Worm (Caenorhabditis elegans) whole organism, L4 larva: ENCODE results near the gene sre-21.

Source experiments
- D1046.2 ChIP-seq: fragments of 200-800 bp; sonication (Bioruptor generic); IDR thresholded peaks from 2 replicates; pipeline ENCODE4 v1.3.6; 2022; ENCODE audit warnings: missing genetic modification characterization, missing compliant biosample characterization
- F10B5.3 ChIP-seq: sonication (generic microtip); optimal IDR thresholded peaks from 2 replicates; lab custom pipeline; 2016; ENCODE audit warnings: mild to moderate bottlenecking, missing genetic modification characterization, missing compliant biosample characterization
- F26F4.8 ChIP-seq: fragments of 200-800 bp; sonication (Bioruptor generic); conservative IDR thresholded peaks from 2 replicates; pipeline ENCODE4 v1.3.6; 2022; ENCODE audit warnings: missing genetic modification characterization, missing compliant biosample characterization
- F49E8.2 ChIP-seq: sonication (generic microtip); optimal IDR thresholded peaks from 2 replicates; lab custom pipeline; 2016; ENCODE audit warnings: missing compliant biosample characterization, mild to moderate bottlenecking, missing genetic modification characterization, borderline replicate concordance
- R02D3.7 ChIP-seq: fragments of 150-350 bp; sonication (generic microtip); optimal IDR thresholded peaks from 3 replicates; lab custom pipeline; 2014; ENCODE audit warnings: missing biosample characterization, missing genetic modification characterization
- Y48G9A.11 ChIP-seq: fragments of 200-800 bp; sonication (Bioruptor generic); IDR thresholded peaks from 2 replicates; pipeline ENCODE4 v1.3.6; 2022; ENCODE audit warnings: missing genetic modification reagents, missing genetic modification characterization, missing compliant biosample characterization
- ZK546.5 ChIP-seq, 2 experiments: sonication (generic microtip); optimal IDR thresholded peaks; 2 replicates each; lab custom pipeline; 2017; ENCODE audit warnings: missing biosample characterization in 2 of 2, missing genetic modification characterization in 2 of 2
- aha-1 ChIP-seq: fragments of 150-350 bp; peaks from one replicate; lab custom pipeline; 2014; ENCODE audit warnings: missing biosample characterization, missing genetic modification characterization
- aly-2 ChIP-seq: sonication (generic microtip); optimal IDR thresholded peaks from 2 replicates; lab custom pipeline; 2018; ENCODE audit warnings: missing biosample characterization, missing genetic modification characterization
- ama-1 ChIP-seq: fragments of 150-350 bp; optimal IDR thresholded peaks from 2 replicates; lab custom pipeline; 2014; ENCODE audit warnings: inconsistent platforms, mixed read lengths
- attf-4 ChIP-seq: sonication (generic microtip); optimal IDR thresholded peaks from 3 replicates; lab custom pipeline; 2017; ENCODE audit warnings: missing biosample characterization, missing genetic modification characterization
- ceh-20 ChIP-seq: fragments of 200-800 bp; sonication (Bioruptor generic); IDR thresholded peaks from 2 replicates; pipeline ENCODE4 v1.3.6; 2022; ENCODE audit warnings: missing genetic modification reagents, missing genetic modification characterization, missing compliant biosample characterization
- ceh-44 ChIP-seq: fragments of 200-800 bp; sonication (Bioruptor generic); IDR thresholded peaks from 2 replicates; pipeline ENCODE4 v1.3.6; 2022; ENCODE audit warnings: missing genetic modification reagents, missing genetic modification characterization, missing compliant biosample characterization
- ceh-82 ChIP-seq: sonication (generic microtip); optimal IDR thresholded peaks from 2 replicates; lab custom pipeline; 2017; ENCODE audit warnings: missing biosample characterization, missing genetic modification characterization
- cey-2 ChIP-seq: sonication (generic microtip); optimal IDR thresholded peaks from 3 replicates; lab custom pipeline; 2017; ENCODE audit warnings: missing genetic modification characterization, mild to moderate bottlenecking, missing compliant biosample characterization, antibody characterized with exemption, borderline replicate concordance; ENCODE audit not compliant: insufficient read depth
- ctbp-1 ChIP-seq: fragments of 200-800 bp; sonication (Bioruptor generic); IDR thresholded peaks from 2 replicates; pipeline ENCODE4 v1.3.6; 2022; ENCODE audit warnings: missing genetic modification reagents, missing genetic modification characterization, missing compliant biosample characterization
- daf-16 ChIP-seq, 3 experiments: sonication (generic microtip); optimal IDR thresholded peaks; 2 replicates each; lab custom pipeline; 2016 to 2017; ENCODE audit warnings: missing genetic modification characterization in 3 of 3, missing genetic modification reagents in 3 of 3, mild to moderate bottlenecking in 2 of 3, missing compliant biosample characterization in 2 of 3, missing biosample characterization in 1 of 3, moderate library complexity in 1 of 3
- daf-8 ChIP-seq: fragments of 200-800 bp; sonication (Bioruptor generic); IDR thresholded peaks from 2 replicates; pipeline ENCODE4 v1.3.6; 2022; ENCODE audit warnings: missing genetic modification characterization, missing compliant biosample characterization
- dpl-1 ChIP-seq: fragments of 150-350 bp; optimal IDR thresholded peaks from 2 replicates; lab custom pipeline; 2014; ENCODE audit warnings: missing biosample characterization, missing genetic modification reagents, missing genetic modification characterization
- dve-1 ChIP-seq: sonication (generic microtip); optimal IDR thresholded peaks from 2 replicates; lab custom pipeline; 2017; ENCODE audit warnings: antibody characterized with exemption, mild to moderate bottlenecking, missing genetic modification characterization, missing compliant biosample characterization; ENCODE audit not compliant: insufficient read depth
- egl-27 ChIP-seq: sonication (generic microtip); optimal IDR thresholded peaks from 3 replicates; lab custom pipeline; 2017; ENCODE audit warnings: missing biosample characterization, missing genetic modification reagents, missing genetic modification characterization
- hlh-11 ChIP-seq: fragments of 200-800 bp; sonication (Bioruptor generic); optimal IDR thresholded peaks from 2 replicates; lab custom pipeline; 2018; ENCODE audit warnings: mild to moderate bottlenecking, missing genetic modification characterization, missing compliant biosample characterization
- hlh-30 ChIP-seq: sonication (generic microtip); optimal IDR thresholded peaks from 2 replicates; lab custom pipeline; 2017; ENCODE audit warnings: antibody characterized with exemption, mild to moderate bottlenecking, missing genetic modification characterization, missing compliant biosample characterization; ENCODE audit not compliant: insufficient read depth
- jun-1 ChIP-seq: fragments of 150-350 bp; optimal IDR thresholded peaks from 2 replicates; lab custom pipeline; 2014; ENCODE audit warnings: missing biosample characterization, missing genetic modification reagents, missing genetic modification characterization
- lin-15B ChIP-seq: fragments of 150-350 bp; sonication (generic microtip); optimal IDR thresholded peaks from 3 replicates; lab custom pipeline; 2014; ENCODE audit warnings: missing biosample characterization, missing genetic modification characterization
- lin-38 ChIP-seq: fragments of 200-800 bp; sonication (Bioruptor generic); IDR thresholded peaks from 2 replicates; pipeline ENCODE4 v1.3.6; 2022; ENCODE audit warnings: missing genetic modification reagents, missing genetic modification characterization, missing compliant biosample characterization
- mdt-29 ChIP-seq: fragments of 200-800 bp; sonication (Bioruptor generic); IDR thresholded peaks from 2 replicates; pipeline ENCODE4 v1.3.6; 2022; ENCODE audit warnings: missing genetic modification reagents, missing genetic modification characterization, missing compliant biosample characterization
- mep-1 ChIP-seq: fragments of 150-350 bp; sonication (generic microtip); optimal IDR thresholded peaks from 3 replicates; lab custom pipeline; 2014; ENCODE audit warnings: missing biosample characterization, missing genetic modification characterization
- mxl-3 ChIP-seq: fragments of 200-800 bp; sonication (Bioruptor generic); optimal IDR thresholded peaks from 2 replicates; lab custom pipeline; 2018; ENCODE audit warnings: mild to moderate bottlenecking, missing genetic modification characterization, missing compliant biosample characterization
- nhr-10 ChIP-seq: fragments of 150-350 bp; optimal IDR thresholded peaks from 2 replicates; lab custom pipeline; 2014; ENCODE audit warnings: missing biosample characterization, missing genetic modification characterization
- nhr-11 ChIP-seq: fragments of 150-350 bp; optimal IDR thresholded peaks from 2 replicates; lab custom pipeline; 2014; ENCODE audit warnings: missing biosample characterization, missing genetic modification characterization
- nhr-25 ChIP-seq: sonication (generic microtip); optimal IDR thresholded peaks from 2 replicates; lab custom pipeline; 2017; ENCODE audit warnings: missing genetic modification characterization, mild to moderate bottlenecking, missing compliant biosample characterization, antibody characterized with exemption, moderate library complexity, borderline replicate concordance; ENCODE audit not compliant: insufficient read depth
- nhr-28 ChIP-seq: fragments of 150-350 bp; optimal IDR thresholded peaks from 2 replicates; lab custom pipeline; 2014; ENCODE audit warnings: missing biosample characterization, missing genetic modification characterization
- nhr-41 ChIP-seq: fragments of 200-800 bp; sonication (Bioruptor generic); IDR thresholded peaks from 2 replicates; pipeline ENCODE4 v1.3.6; 2022; ENCODE audit warnings: missing genetic modification reagents, missing genetic modification characterization, missing compliant biosample characterization
- php-3 ChIP-seq: fragments of 200-800 bp; sonication (Bioruptor generic); IDR thresholded peaks from 2 replicates; pipeline ENCODE4 v1.3.6; 2022; ENCODE audit warnings: missing genetic modification reagents, missing genetic modification characterization, missing compliant biosample characterization
- saeg-2 ChIP-seq: fragments of 200-800 bp; sonication (Bioruptor generic); IDR thresholded peaks from 2 replicates; pipeline ENCODE4 v1.3.6; 2022; ENCODE audit warnings: missing genetic modification reagents, missing genetic modification characterization, missing compliant biosample characterization
- sdz-12 ChIP-seq: fragments of 200-800 bp; sonication (Bioruptor generic); optimal IDR thresholded peaks from 2 replicates; lab custom pipeline; 2018; ENCODE audit warnings: mild to moderate bottlenecking, missing genetic modification characterization, missing compliant biosample characterization
- tag-97 ChIP-seq: fragments of 200-800 bp; sonication (Bioruptor generic); IDR thresholded peaks from 2 replicates; pipeline ENCODE4 v1.3.6; 2022; ENCODE audit warnings: missing genetic modification characterization, missing compliant biosample characterization
- tra-1 ChIP-seq: fragments of 200-800 bp; sonication (Bioruptor generic); IDR thresholded peaks from 2 replicates; pipeline ENCODE4 v1.3.6; 2022; ENCODE audit warnings: missing genetic modification reagents, missing genetic modification characterization, missing compliant biosample characterization
- unc-62 ChIP-seq, 3 experiments: fragments of 150-350 bp in 1 of 3; sonication (generic microtip); optimal IDR thresholded peaks in 2 of 3; peaks in 1 of 3; 1 replicate in 1 of 3; 2 replicates in 2 of 3; lab custom pipeline; 2014 to 2017; ENCODE audit warnings: missing biosample characterization in 3 of 3, missing genetic modification characterization in 3 of 3, missing genetic modification reagents in 3 of 3, missing genotype in 1 of 3
- zag-1 ChIP-seq: fragments of 150-350 bp; optimal IDR thresholded peaks from 2 replicates; lab custom pipeline; 2014; ENCODE audit warnings: missing biosample characterization, missing genetic modification characterization
- zfp-2 ChIP-seq: sonication (generic microtip); optimal IDR thresholded peaks from 2 replicates; lab custom pipeline; 2016; ENCODE audit warnings: mild to moderate bottlenecking, missing genetic modification characterization, missing compliant biosample characterization

Gene sre-21

DNA sequence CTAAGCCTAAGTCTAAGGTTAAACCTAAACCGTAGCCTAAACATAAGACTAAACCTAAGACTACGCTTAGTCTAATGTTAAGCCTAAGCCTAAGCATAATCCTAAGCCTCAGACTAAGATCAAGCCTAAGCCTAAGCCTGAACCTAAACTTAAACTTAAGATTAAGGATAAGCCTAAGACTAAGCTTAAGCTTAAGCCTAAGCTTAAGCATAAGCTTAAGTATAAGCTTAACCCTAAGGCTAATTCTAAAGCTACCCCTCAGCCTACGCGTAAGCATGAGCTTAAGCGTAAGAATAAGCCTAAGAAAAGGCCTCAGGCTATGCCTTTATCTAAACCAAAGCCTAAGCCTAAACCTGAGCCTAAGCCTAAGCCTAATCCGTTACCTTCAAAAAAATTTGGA lies 44.7 kb downstream of the sre-21 start:
- TF ChIP-seq R02D3.7 (tag; lab: Kevin White, UChicago) (no peak), daf-8 (GFP tag; lab: Robert Waterston, UW) (no peak), tra-1 (GFP tag; lab: Robert Waterston, UW) (no peak), attf-4 (no peak), F26F4.8 (GFP tag; lab: Robert Waterston, UW) (no peak), Y48G9A.11 (GFP tag; lab: Robert Waterston, UW) (no peak), F10B5.3 (tag; lab: Kevin White, UChicago) (no peak), ceh-44 (GFP tag; lab: Robert Waterston, UW) (no peak), lin-15B (tag; lab: Kevin White, UChicago) (no peak), unc-62 (GFP tag; optimal IDR thresholded peaks at IDR 0.05 in 1 of 2; lab: Kevin White, UChicago) (no peak), unc-62 (tag; optimal IDR thresholded peaks at IDR 0.05; lab: Kevin White, UChicago) (no peak)

- TF ChIP-seq dpl-1 (GFP tag; lab: Kevin White, UChicago) (no peak), aha-1 (tag; lab: Kevin White, UChicago) (peak; percentile 41)
- TF ChIP-seq, all 104 proteins: peak for 1
Measured at ce11 chrV:17724704-17725103, 48.3 kb downstream of the sre-21 start, which contains the start of gene fat-5. fat-5 (plus strand) TSS chrV:17725004.

- TF ChIP-seq saeg-2 (no peak), mep-1 (tag; lab: Kevin White, UChicago) (no peak), nhr-11 (tag; lab: Kevin White, UChicago) (peak; percentile 3), ama-1 (lab: Kevin White, UChicago) (no peak), mdt-29 (GFP tag; lab: Robert Waterston, UW) (no peak), nhr-25 (tag; lab: Kevin White, UChicago) (no peak), D1046.2 (GFP tag; lab: Robert Waterston, UW) (no peak), ctbp-1 (GFP tag; lab: Robert Waterston, UW) (no peak), dve-1 (tag; lab: Kevin White, UChicago) (no peak), hlh-11 (tag; lab: Kevin White, UChicago) (peak; percentile 29), lin-15B (tag; lab: Kevin White, UChicago) (no peak), R02D3.7 (tag; lab: Kevin White, UChicago) (no peak), jun-1 (tag; lab: Kevin White, UChicago) (no peak), cey-2 (no peak), nhr-28 (tag; lab: Kevin White, UChicago) (peak; percentile 36), daf-16 (GFP tag; optimal IDR thresholded peaks at IDR 0.05; lab: Kevin White, UChicago) (no peak), daf-16 (tag; optimal IDR thresholded peaks at IDR 0.05; lab: Kevin White, UChicago) (peak; percentile 91), F49E8.2 (no peak)
Measured at ce11 chrV:17723142-17723781, 49.7 kb downstream of the sre-21 start.

- TF ChIP-seq lin-38 (GFP tag; lab: Robert Waterston, UW): 0 out of 2 replicates have a peak, but pooled peaks have one; percentile 22
- no peak for TF ChIP-seq sdz-12
Measured at ce11 chrV:17722553-17722952, 50.5 kb downstream of the sre-21 start.

DNA sequence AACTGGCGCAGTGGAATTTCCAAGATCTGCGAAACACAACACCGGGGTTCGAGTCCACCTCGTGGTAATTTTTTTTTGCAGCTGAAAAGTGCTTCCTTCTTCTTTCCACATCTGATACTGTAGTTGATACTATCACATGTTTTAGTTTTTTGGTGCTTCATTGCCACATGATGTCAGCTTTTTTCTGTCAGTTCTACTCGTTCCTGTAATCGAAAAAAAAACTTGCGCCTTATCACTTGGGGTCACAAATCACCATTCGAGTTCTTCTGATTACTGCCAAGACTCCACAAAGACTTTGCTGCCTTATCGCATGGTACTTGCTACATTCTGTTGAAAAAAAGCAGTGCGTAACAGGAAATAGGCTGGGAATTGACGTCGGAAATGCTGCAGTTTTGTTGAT lies 51.3 kb downstream of the sre-21 start:
- TF ChIP-seq zag-1 (tag; lab: Kevin White, UChicago): no peak
- peak; percentile 53 for TF ChIP-seq hlh-30 (tag; lab: Kevin White, UChicago)
- TF ChIP-seq php-3 (GFP tag; lab: Robert Waterston, UW): peak; percentile 85
- TF ChIP-seq aly-2 (tag; lab: Kevin White, UChicago): no peak
- TF ChIP-seq ZK546.5 (tag; optimal IDR thresholded peaks at IDR 0.05; lab: Kevin White, UChicago): no peak
- no peak for TF ChIP-seq egl-27
- TF ChIP-seq nhr-25 (tag; lab: Kevin White, UChicago): no peak
- no peak for TF ChIP-seq zfp-2 (tag; lab: Kevin White, UChicago)
- TF ChIP-seq aha-1 (tag; lab: Kevin White, UChicago): peak; percentile 85
- peak; percentile 37; the same call in 1 of the 2 replicates for TF ChIP-seq ceh-20
- TF ChIP-seq tag-97 (GFP tag; lab: Robert Waterston, UW): no peak
- no peak for TF ChIP-seq lin-15B (tag; lab: Kevin White, UChicago)
- peak; percentile 2 for TF ChIP-seq mxl-3
- TF ChIP-seq nhr-41: no peak
- no peak for TF ChIP-seq F10B5.3 (tag; lab: Kevin White, UChicago)
- peak; percentile 58 for TF ChIP-seq nhr-10 (tag; lab: Kevin White, UChicago)
- no peak for TF ChIP-seq ceh-82 (tag; lab: Kevin White, UChicago)
- TF ChIP-seq saeg-2: peak; percentile 72; the same call in 1 of the 2 replicates
- peak; percentile 67 for TF ChIP-seq mdt-29 (GFP tag; lab: Robert Waterston, UW)
